Worm (Caenorhabditis elegans): ENCODE data around the gene idpc-2.

The idpc-2 gene

ce11 chrV:8652177-8652576 is 31.1 kb upstream of the idpc-2 start:
- TF ChIP-seq sea-1 (GFP tag; conservative IDR thresholded peaks at IDR 0.05) (no peak), tbx-11 (GFP tag; IDR thresholded peaks at IDR 0.05) (no peak), ceh-13 (GFP tag; optimal IDR thresholded peaks at IDR 0.05) (no peak), hmg-4 (GFP tag; optimal IDR thresholded peaks at IDR 0.05) (no peak), tra-4 (tag; optimal IDR thresholded peaks at IDR 0.05) (no peak)

- TF ChIP-seq aly-1 (tag; optimal IDR thresholded peaks at IDR 0.05) (no peak), flt-1 (GFP tag; IDR thresholded peaks at IDR 0.05) (no peak)
Measured at ce11 chrV:8651007-8651711, 30.0 kb upstream of the idpc-2 start.

- no peak for TF ChIP-seq flt-1 (GFP tag; IDR thresholded peaks at IDR 0.05)
- no peak for TF ChIP-seq aly-1 (tag; optimal IDR thresholded peaks at IDR 0.05)
- TF ChIP-seq ama-1 (optimal IDR thresholded peaks at IDR 0.05): no peak
- no peak for TF ChIP-seq ets-7 (tag; optimal IDR thresholded peaks at IDR 0.05)
- no peak for TF ChIP-seq F13C5.2 (tag; optimal IDR thresholded peaks at IDR 0.05)
- TF ChIP-seq ceh-13 (GFP tag; optimal IDR thresholded peaks at IDR 0.05): no peak
- no peak for TF ChIP-seq sea-1 (GFP tag; conservative IDR thresholded peaks at IDR 0.05)
- no peak for TF ChIP-seq hnd-1 (tag; optimal IDR thresholded peaks at IDR 0.05)
- TF ChIP-seq ceh-36 (tag; optimal IDR thresholded peaks at IDR 0.05): no peak
- TF ChIP-seq hmbx-1 (tag; optimal IDR thresholded peaks at IDR 0.05): no peak
- no peak for TF ChIP-seq tbx-37 (GFP tag; conservative IDR thresholded peaks at IDR 0.05)
- TF ChIP-seq B0310.2 (tag; optimal IDR thresholded peaks at IDR 0.05): no peak
- no peak for TF ChIP-seq tbx-11 (GFP tag; IDR thresholded peaks at IDR 0.05)
- TF ChIP-seq pes-1 (GFP tag; IDR thresholded peaks at IDR 0.05): no peak
- no peak for TF ChIP-seq scrt-1 (GFP tag; IDR thresholded peaks at IDR 0.05)
- no peak for TF ChIP-seq tra-4 (tag; optimal IDR thresholded peaks at IDR 0.05)
- TF ChIP-seq hmg-4 (GFP tag; optimal IDR thresholded peaks at IDR 0.05): no peak
Measured at ce11 chrV:8650365-8650764, 29.3 kb upstream of the idpc-2 start.

DNA sequence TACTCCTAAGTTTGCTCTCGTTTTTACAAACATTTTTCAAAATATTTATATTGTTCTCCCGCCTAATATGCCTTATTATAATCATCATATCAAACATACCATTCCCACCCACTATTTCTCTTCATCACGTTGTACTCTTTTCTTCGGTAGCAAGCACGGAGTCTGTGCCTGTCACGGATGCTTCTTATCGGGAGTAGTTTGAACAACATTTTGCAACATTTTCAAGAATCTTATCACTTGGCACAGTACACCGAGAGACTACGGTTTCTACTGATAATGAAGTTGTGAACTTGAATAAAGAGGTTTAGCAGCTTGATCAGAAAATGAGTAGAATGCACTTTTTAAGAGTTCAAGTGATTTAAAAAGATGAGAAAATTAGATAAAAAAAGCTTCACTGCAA is 27.1 kb upstream of the idpc-2 start:
- TF ChIP-seq F13C5.2 (tag; optimal IDR thresholded peaks at IDR 0.05): no peak
- no peak for TF ChIP-seq tbx-37 (GFP tag; conservative IDR thresholded peaks at IDR 0.05)
- no peak for TF ChIP-seq hmg-4 (GFP tag; optimal IDR thresholded peaks at IDR 0.05)

- TF ChIP-seq sea-1 (GFP tag; conservative IDR thresholded peaks at IDR 0.05): no peak
- no peak for TF ChIP-seq tbx-11 (GFP tag; IDR thresholded peaks at IDR 0.05)
- TF ChIP-seq tbx-37 (GFP tag; conservative IDR thresholded peaks at IDR 0.05): no peak
- TF ChIP-seq ceh-13 (GFP tag; optimal IDR thresholded peaks at IDR 0.05): no peak
Measured at ce11 chrV:8643093-8643492, 22.0 kb upstream of the idpc-2 start, which contains the start of gene asp-13. asp-13 (minus strand) TSS chrV:8643193.

DNA sequence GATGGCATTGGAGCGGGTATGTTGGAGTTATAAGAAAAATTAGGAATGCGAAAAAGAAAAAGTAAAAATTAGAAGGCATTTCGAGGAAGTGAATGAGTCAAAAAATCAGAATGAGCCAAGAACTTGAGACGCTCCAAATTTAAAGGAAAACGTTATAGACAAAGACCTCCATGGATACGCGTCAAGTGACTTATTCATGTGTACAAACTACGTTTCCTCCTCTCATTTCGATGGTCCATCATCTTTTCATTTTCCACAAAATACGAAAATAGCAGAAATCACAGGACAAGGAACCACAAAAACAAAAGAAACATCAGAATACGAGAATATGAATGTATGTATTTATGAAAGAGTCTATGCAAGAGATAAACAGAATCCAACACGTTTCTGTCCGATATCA is 20.2 kb upstream of the idpc-2 start, which contains the start of gene F28A12.3:
Gene F28A12.3 (minus strand): TSS at position 101 of the 400 bp plus-strand sequence.
- TF ChIP-seq pes-1 (GFP tag; IDR thresholded peaks at IDR 0.05) (no peak), B0310.2 (tag; optimal IDR thresholded peaks at IDR 0.05) (no peak), hmg-4 (GFP tag; optimal IDR thresholded peaks at IDR 0.05) (no peak), F13C5.2 (tag; optimal IDR thresholded peaks at IDR 0.05) (no peak), flt-1 (GFP tag; IDR thresholded peaks at IDR 0.05) (no peak), ama-1 (optimal IDR thresholded peaks at IDR 0.05) (no peak), ceh-13 (GFP tag; optimal IDR thresholded peaks at IDR 0.05) (no peak), tbx-37 (GFP tag; conservative IDR thresholded peaks at IDR 0.05) (no peak), tra-4 (tag; optimal IDR thresholded peaks at IDR 0.05) (no peak), tbx-11 (GFP tag; IDR thresholded peaks at IDR 0.05) (no peak), hmbx-1 (tag; optimal IDR thresholded peaks at IDR 0.05) (no peak), scrt-1 (GFP tag; IDR thresholded peaks at IDR 0.05) (no peak), sea-1 (GFP tag; conservative IDR thresholded peaks at IDR 0.05) (no peak), ets-7 (tag; optimal IDR thresholded peaks at IDR 0.05) (no peak), hnd-1 (tag; optimal IDR thresholded peaks at IDR 0.05) (no peak), ceh-36 (tag; optimal IDR thresholded peaks at IDR 0.05) (no peak), aly-1 (tag; optimal IDR thresholded peaks at IDR 0.05) (no peak)

- TF ChIP-seq F13C5.2 (tag; optimal IDR thresholded peaks at IDR 0.05): no peak
Measured at ce11 chrV:8637666-8638271, 16.7 kb upstream of the idpc-2 start, which contains the start of the genes F28A12.10 and acd-4. F28A12.10 (minus strand) TSS chrV:8637766. acd-4 (plus strand) TSS chrV:8638221.

DNA sequence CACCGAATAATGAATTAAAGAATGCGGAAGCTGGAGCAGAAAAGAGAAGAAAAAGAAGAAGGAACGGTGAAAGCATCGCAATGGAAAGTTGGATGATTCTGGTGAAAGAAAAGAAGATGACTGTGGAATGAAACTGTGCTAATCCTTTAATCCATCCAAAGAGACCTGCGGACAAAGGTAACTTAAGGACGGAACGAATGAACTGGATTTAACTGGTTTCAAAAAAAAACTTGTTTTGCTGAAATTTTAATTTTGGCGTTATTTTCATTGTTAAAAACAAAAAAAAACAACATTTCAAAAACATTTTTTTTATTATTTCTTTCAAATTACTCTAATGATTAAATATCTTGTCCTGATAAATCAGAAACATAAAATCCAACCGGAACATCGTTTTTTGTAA is 15.8 kb upstream of the idpc-2 start, which contains the start of gene grl-12:
Gene grl-12 (minus strand): TSS at position 101 of the 400 bp plus-strand sequence.
- TF ChIP-seq tbx-11 (GFP tag; IDR thresholded peaks at IDR 0.05) (no peak), tbx-37 (GFP tag; conservative IDR thresholded peaks at IDR 0.05) (no peak), ama-1 (optimal IDR thresholded peaks at IDR 0.05) (no peak), ceh-36 (tag; optimal IDR thresholded peaks at IDR 0.05) (no peak), ceh-13 (GFP tag; optimal IDR thresholded peaks at IDR 0.05) (no peak), ets-7 (tag; optimal IDR thresholded peaks at IDR 0.05) (no peak), tra-4 (tag; optimal IDR thresholded peaks at IDR 0.05) (no peak), scrt-1 (GFP tag; IDR thresholded peaks at IDR 0.05) (no peak), hmbx-1 (tag; optimal IDR thresholded peaks at IDR 0.05) (no peak), B0310.2 (tag; optimal IDR thresholded peaks at IDR 0.05) (no peak)

Measured in whole organism, early embryonic.